Worm (Caenorhabditis elegans) whole organism, midembryonic: ENCODE results near the gene mlh-1.
A peak's percentile ranks its signal among the peaks of the same experiment; 100 is the strongest.

Experiments
- T22C8.4 ChIP-seq: fragments of 200-800 bp; sonication (Bioruptor generic); IDR thresholded peaks from 2 replicates; pipeline ENCODE4 v1.3.6; 2022; ENCODE audit warnings: missing genetic modification characterization, missing compliant biosample characterization
- cog-1 ChIP-seq: sonication (generic microtip); optimal IDR thresholded peaks from 2 replicates; lab custom pipeline; 2016; ENCODE audit warnings: missing genetic modification characterization, missing compliant biosample characterization
- flt-1 ChIP-seq: fragments of 200-800 bp; sonication (Bioruptor generic); IDR thresholded peaks from 2 replicates; pipeline ENCODE4 v1.3.6; 2022; ENCODE audit warnings: missing genetic modification characterization, missing compliant biosample characterization
- klf-2 ChIP-seq: fragments of 200-800 bp; sonication (Bioruptor generic); conservative IDR thresholded peaks from 2 replicates; pipeline ENCODE4 v1.3.6; 2022; ENCODE audit warnings: missing genetic modification reagents, missing genetic modification characterization, missing compliant biosample characterization
- med-1 ChIP-seq: sonication (generic microtip); optimal IDR thresholded peaks from 2 replicates; lab custom pipeline; 2017; ENCODE audit warnings: missing genetic modification characterization, mild to moderate bottlenecking, missing compliant biosample characterization, antibody characterized with exemption, missing genetic modification reagents; ENCODE audit not compliant: insufficient read depth
- ref-1 ChIP-seq: fragments of 200-800 bp; sonication (Bioruptor generic); conservative IDR thresholded peaks from 2 replicates; pipeline ENCODE4 v1.3.6; 2022; ENCODE audit warnings: missing genetic modification reagents, missing genetic modification characterization, missing compliant biosample characterization
- tab-1 ChIP-seq: fragments of 200-800 bp; sonication (Bioruptor generic); IDR thresholded peaks from 2 replicates; pipeline ENCODE4 v1.3.6; 2022; ENCODE audit warnings: missing genetic modification characterization, missing compliant biosample characterization
- ztf-23 ChIP-seq: fragments of 200-800 bp; sonication (Bioruptor generic); IDR thresholded peaks from 2 replicates; pipeline ENCODE4 v1.3.6; 2022; ENCODE audit warnings: missing genetic modification reagents, missing genetic modification characterization, missing compliant biosample characterization
- ztf-29 ChIP-seq: fragments of 200-800 bp; sonication (Bioruptor generic); IDR thresholded peaks from 2 replicates; pipeline ENCODE4 v1.3.6; 2022; ENCODE audit warnings: missing genetic modification reagents, missing genetic modification characterization, missing compliant biosample characterization

Gene mlh-1

DNA sequence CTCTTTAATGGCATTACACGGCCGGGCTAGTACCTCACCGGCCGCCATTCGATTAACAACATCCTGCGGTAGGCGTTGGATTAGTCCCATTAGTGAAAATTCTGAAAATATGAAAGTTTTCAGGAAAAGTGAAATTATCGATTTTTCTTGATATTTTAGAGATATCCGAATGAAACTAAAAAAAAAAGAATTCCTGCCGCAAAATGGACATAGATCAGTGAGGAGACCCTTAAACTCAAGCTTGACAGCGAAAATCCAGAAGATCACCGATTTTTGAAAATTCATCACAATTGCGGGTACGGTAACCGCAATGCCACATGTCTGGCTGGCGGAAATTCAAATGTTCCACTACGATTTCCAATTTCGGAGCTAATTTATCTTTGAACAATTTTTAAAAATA is at the start of gene mlh-1:
TSS of gene mlh-1 (minus strand) at position 101 of the 400 bp plus-strand sequence.
- TF ChIP-seq T22C8.4: peak; percentile 70
- no peak for TF ChIP-seq ref-1 (GFP tag; lab: Robert Waterston, UW)

DNA sequence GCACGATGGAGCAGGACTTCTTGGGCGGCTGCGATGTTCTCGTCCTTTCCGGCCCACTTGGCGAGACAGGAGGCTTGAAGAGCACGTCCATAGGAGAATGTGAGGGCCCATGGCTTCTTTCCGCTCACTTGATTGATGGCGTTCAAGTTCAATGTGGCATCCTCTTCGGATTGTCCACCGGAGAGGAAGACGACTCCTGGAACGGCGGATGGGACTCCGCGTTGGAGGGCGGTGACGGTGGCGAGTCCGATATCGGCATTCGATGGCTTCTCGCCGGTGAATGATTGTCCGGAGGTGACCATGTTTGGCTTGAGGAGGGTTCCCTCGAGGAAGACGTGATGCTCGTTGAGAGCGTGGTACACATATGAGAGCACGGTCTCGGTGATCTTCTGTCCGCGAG is 49.2 kb upstream of the mlh-1 start:
- TF ChIP-seq flt-1 (no peak), cog-1 (tag; lab: Kevin White, UChicago) (no peak), ref-1 (GFP tag; lab: Robert Waterston, UW) (no peak), T22C8.4 (no peak), klf-2 (GFP tag; lab: Robert Waterston, UW) (no peak)

DNA sequence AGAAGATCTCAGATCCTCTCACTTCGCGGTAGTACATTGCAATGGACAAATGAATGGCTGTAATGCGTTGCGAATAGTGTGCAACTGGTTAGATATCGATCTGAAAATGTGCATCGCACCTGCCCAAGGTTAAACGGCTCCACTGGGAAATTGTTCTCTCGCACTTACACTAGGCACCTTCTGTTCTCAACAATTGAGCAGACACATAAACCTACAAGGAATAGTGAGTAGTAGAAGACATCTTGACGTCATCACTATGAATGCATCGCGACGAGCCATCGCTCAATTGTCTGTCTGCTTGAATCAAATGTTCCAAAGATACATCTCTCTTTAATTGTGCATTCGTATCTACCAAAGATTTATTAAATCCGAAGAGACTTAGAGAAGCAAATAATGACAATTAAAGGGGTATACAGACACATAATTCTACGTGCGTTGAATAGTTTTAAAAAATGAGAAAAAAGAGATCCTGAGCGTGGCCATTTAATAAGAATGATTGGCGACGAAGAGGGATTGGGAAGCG is 48.7 kb upstream of the mlh-1 start, which contains the start of gene T05D4.2:
TSS of gene T05D4.2 (minus strand) at position 83 of the 523 bp plus-strand sequence.
- TF ChIP-seq med-1 (GFP tag; lab: Kevin White, UChicago) (no peak), ztf-23 (GFP tag; lab: Robert Waterston, UW) (no peak), ref-1 (GFP tag; lab: Robert Waterston, UW) (no peak), T22C8.4 (no peak), cog-1 (tag; lab: Kevin White, UChicago) (no peak), tab-1 (GFP tag; lab: Robert Waterston, UW) (no peak), ztf-29 (GFP tag; lab: Robert Waterston, UW) (no peak), flt-1 (no peak), klf-2 (GFP tag; lab: Robert Waterston, UW) (no peak)

DNA sequence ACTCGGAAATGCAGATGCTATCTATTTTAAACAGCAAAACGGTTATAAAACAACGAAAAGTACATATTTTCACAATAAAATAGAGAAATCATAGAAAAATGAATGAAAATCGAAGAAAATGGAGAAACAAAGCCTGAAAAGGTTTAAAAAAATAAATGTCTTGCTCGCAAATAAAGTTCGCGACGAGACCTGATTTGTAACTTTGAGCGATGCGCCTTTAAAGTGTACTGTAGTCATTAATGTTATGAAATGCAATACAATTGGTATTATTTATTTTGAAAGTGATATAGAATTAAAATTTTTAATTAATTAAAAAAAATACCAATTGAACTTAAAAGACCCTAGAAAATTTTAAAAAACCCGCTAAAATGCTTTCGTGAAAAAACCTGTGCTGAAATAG is 46.9 kb upstream of the mlh-1 start:
- TF ChIP-seq flt-1: no peak
- TF ChIP-seq ztf-29 (GFP tag; lab: Robert Waterston, UW): no peak
- no peak for TF ChIP-seq ref-1 (GFP tag; lab: Robert Waterston, UW)
- TF ChIP-seq cog-1 (tag; lab: Kevin White, UChicago): no peak
- no peak for TF ChIP-seq tab-1 (GFP tag; lab: Robert Waterston, UW)
- TF ChIP-seq ztf-23 (GFP tag; lab: Robert Waterston, UW): no peak
- no peak for TF ChIP-seq T22C8.4
- no peak for TF ChIP-seq med-1 (GFP tag; lab: Kevin White, UChicago)
- no peak for TF ChIP-seq klf-2 (GFP tag; lab: Robert Waterston, UW)

DNA sequence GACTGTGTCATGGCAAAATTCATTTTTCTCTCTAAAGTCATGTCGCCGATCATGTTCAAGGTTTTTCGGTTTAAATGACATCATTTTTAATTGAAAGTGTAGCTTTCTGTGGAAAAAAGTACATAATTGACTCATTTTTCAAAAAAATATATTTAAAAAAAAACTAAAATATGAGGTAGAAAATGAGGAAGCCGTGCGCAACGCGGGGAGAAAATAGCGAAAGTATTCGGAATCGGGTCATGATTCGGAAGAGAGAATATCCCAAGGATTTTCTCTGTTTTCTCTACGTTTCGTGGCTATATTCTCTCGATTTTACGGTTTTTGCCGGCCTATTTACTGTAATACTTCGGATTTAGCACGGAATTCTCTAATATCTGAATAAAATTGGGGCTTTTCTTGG is 46.3 kb upstream of the mlh-1 start:
- TF ChIP-seq ztf-29 (GFP tag; lab: Robert Waterston, UW) (no peak), klf-2 (GFP tag; lab: Robert Waterston, UW) (no peak)

DNA sequence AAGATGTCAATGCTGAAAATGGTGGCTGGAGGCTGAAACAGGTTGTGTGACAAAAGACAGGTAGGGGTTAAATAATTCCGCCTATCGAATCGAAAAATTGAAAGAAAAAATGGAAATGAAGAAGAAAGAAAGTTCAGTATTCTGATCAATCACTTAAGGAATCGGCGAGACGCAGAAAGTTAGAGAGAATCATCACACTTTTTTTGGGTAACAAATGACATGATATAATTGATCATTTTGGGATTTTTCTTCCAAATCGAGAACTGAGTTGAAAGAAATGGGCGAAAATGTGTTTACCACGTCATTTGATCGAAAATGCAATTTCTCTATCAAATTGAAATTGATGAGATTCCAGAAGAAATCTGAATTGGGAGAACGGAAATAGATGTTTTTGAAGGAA is 41.7 kb upstream of the mlh-1 start:
- TF ChIP-seq med-1 (GFP tag; lab: Kevin White, UChicago) (no peak), ztf-23 (GFP tag; lab: Robert Waterston, UW) (no peak), cog-1 (tag; lab: Kevin White, UChicago) (no peak), tab-1 (GFP tag; lab: Robert Waterston, UW) (no peak), flt-1 (no peak), T22C8.4 (no peak), klf-2 (GFP tag; lab: Robert Waterston, UW) (no peak), ztf-29 (GFP tag; lab: Robert Waterston, UW) (no peak), ref-1 (GFP tag; lab: Robert Waterston, UW) (no peak)

DNA sequence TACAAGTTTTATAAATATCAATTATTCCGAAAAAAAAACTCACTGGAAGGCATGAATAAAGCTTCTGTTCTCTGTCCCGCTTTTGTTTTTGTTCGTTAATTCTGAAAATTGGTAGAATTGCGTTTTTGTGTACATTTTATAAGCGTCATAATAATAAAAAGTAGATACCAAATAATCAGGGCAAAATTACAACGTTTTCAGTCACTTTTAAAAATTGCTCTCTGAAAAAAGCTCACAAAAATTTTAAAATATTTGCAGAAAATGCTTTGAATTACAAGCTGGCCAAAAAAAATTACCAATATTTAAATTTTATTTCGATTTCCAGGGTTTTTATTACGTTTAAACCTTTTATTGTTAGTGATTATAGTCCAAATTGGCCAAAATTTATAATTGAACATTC is 40.9 kb upstream of the mlh-1 start, which contains the start of gene scav-2:
TSS of gene scav-2 (minus strand) at position 101 of the 400 bp plus-strand sequence.
- TF ChIP-seq cog-1 (tag; lab: Kevin White, UChicago) (no peak), T22C8.4 (no peak), med-1 (GFP tag; lab: Kevin White, UChicago) (no peak), tab-1 (GFP tag; lab: Robert Waterston, UW) (no peak), klf-2 (GFP tag; lab: Robert Waterston, UW) (no peak), ztf-29 (GFP tag; lab: Robert Waterston, UW) (no peak), ref-1 (GFP tag; lab: Robert Waterston, UW) (no peak), ztf-23 (GFP tag; lab: Robert Waterston, UW) (no peak), flt-1 (no peak)

DNA sequence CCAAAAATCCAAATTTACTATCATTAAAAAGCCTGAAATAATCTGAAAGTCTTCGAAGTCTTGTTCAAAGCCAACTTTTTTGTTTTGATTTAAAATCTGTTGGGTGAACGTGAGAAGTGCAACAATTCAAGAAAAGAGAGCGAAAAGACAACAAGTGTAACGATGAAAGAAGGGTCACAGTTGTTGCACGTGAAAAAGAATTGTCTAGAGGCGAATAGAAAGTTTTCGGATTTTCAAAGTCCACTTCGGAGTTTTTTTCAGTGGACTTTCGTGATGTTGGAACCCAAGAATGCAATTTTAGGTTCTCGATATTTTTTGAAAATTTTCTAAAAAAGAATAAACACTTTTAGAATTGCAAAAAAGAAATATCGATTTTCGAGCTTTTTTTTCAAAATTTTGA is 35.6 kb upstream of the mlh-1 start:
- no peak for TF ChIP-seq ztf-23 (GFP tag; lab: Robert Waterston, UW)
- TF ChIP-seq flt-1: no peak
- no peak for TF ChIP-seq ref-1 (GFP tag; lab: Robert Waterston, UW)

DNA sequence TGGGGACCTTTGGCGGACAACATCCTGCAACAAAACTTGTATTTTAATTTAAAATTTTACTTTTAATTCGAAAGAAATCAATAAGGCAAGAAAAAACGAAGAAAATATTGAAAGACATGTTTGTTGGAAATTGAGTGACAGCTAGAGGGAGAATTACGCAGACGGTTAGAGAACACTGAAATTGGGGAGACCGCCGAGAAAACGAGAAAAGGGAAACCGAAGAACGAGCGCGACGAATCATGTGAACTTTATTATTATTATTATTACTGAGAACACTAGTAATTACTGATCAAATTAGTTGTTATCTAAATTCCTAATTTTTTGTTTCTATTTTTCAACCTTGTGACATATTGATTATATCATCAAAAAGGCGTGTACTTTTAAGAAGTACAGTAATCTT is 34.6 kb upstream of the mlh-1 start, which contains the start of gene mmad-1:
TSS of gene mmad-1 (minus strand) at position 24 of the 400 bp plus-strand sequence.
- TF ChIP-seq ztf-29 (GFP tag; lab: Robert Waterston, UW) (no peak), cog-1 (tag; lab: Kevin White, UChicago) (peak; percentile 4)

DNA sequence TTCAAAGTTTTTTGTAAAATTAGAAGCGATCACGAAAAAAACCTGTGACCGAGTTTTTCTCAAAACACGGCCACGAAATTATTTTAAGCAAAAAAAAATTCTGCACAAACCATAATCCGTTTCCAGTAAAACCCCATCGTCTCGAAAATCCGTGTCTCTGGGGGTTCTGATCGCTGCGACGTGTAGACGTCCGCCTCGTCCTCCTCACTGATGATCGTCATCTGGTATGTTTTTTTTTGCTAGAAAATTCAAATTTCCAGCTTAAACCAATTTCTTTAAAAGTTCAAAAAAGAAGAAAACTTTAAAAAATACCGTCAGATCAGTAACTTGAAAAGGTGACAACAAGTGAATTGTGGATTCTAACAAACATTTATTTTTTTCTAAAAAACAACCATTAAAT is 32.2 kb upstream of the mlh-1 start, which contains the start of gene Y76A2B.4:
TSS of gene Y76A2B.4 (minus strand) at position 241 of the 400 bp plus-strand sequence.
- no peak for TF ChIP-seq T22C8.4
- TF ChIP-seq ztf-23 (GFP tag; lab: Robert Waterston, UW): no peak
- no peak for TF ChIP-seq cog-1 (tag; lab: Kevin White, UChicago)
- TF ChIP-seq flt-1: no peak
- TF ChIP-seq ref-1 (GFP tag; lab: Robert Waterston, UW): no peak

DNA sequence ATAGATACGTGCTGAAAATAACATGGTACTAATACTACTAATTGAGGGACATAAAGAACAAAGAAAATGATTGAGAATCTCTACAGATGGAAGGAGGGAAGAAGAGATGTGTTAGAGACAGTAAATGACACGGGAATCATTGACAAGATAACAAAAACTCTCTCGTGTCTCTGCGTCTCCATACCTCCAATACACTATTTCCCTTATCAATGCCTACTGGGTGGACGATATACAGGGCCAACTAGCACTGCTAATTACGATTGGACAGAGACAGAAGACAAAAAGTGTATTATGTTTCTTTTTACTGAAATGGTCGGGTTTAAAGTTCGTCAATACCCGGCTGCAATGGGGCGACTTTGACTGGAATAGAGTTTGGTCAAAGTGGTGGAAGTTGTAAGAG is 30.2 kb upstream of the mlh-1 start:
- TF ChIP-seq ztf-23 (GFP tag; lab: Robert Waterston, UW) (no peak), cog-1 (tag; lab: Kevin White, UChicago) (no peak), tab-1 (GFP tag; lab: Robert Waterston, UW) (no peak)
